Worm (Caenorhabditis elegans) whole organism, L4 larva: ENCODE results near the gene str-118.

ENCODE experiments used
- ctbp-1 ChIP-seq: fragments of 200-800 bp; sonication (Bioruptor generic); IDR thresholded peaks from 2 replicates; pipeline ENCODE4 v1.3.6; 2022; ENCODE audit warnings: missing genetic modification reagents, missing genetic modification characterization, missing compliant biosample characterization
- daf-12 ChIP-seq: fragments of 150-350 bp; optimal IDR thresholded peaks from 2 replicates; lab custom pipeline; 2014; ENCODE audit warnings: missing biosample characterization, missing genetic modification reagents, missing genetic modification characterization
- egl-27 ChIP-seq: sonication (generic microtip); optimal IDR thresholded peaks from 3 replicates; lab custom pipeline; 2017; ENCODE audit warnings: missing biosample characterization, missing genetic modification reagents, missing genetic modification characterization
- hif-1 ChIP-seq, 2 experiments: sonication (generic microtip); optimal IDR thresholded peaks; 2 replicates each; lab custom pipeline; 2016 to 2017; ENCODE audit warnings: missing compliant biosample characterization in 2 of 2, missing genetic modification characterization in 2 of 2, missing genetic modification reagents in 2 of 2, missing genotype in 2 of 2, mild to moderate bottlenecking in 1 of 2
- lin-39 ChIP-seq: fragments of 150-350 bp; optimal IDR thresholded peaks from 2 replicates; lab custom pipeline; 2014; ENCODE audit warnings: missing biosample characterization, missing genetic modification reagents, missing genetic modification characterization
- mdl-1 ChIP-seq, 2 experiments: fragments of 150-350 bp in 1 of 2; sonication (generic microtip) in 1 of 2; optimal IDR thresholded peaks; 2 replicates each; lab custom pipeline; 2014 to 2017; ENCODE audit warnings: missing biosample characterization in 2 of 2, missing genetic modification characterization in 2 of 2
- mdt-29 ChIP-seq: fragments of 200-800 bp; sonication (Bioruptor generic); IDR thresholded peaks from 2 replicates; pipeline ENCODE4 v1.3.6; 2022; ENCODE audit warnings: missing genetic modification reagents, missing genetic modification characterization, missing compliant biosample characterization
- nhr-237 ChIP-seq: sonication (generic microtip); optimal IDR thresholded peaks from 2 replicates; lab custom pipeline; 2017; ENCODE audit warnings: missing biosample characterization, missing genetic modification characterization
- nhr-28 ChIP-seq: fragments of 150-350 bp; optimal IDR thresholded peaks from 2 replicates; lab custom pipeline; 2014; ENCODE audit warnings: missing biosample characterization, missing genetic modification characterization
- pqm-1 ChIP-seq: sonication (generic microtip); optimal IDR thresholded peaks from 2 replicates; lab custom pipeline; 2017; ENCODE audit warnings: missing biosample characterization, missing genetic modification characterization
- snpc-4 ChIP-seq: fragments of 150-350 bp; optimal IDR thresholded peaks from 2 replicates; lab custom pipeline; 2014; ENCODE audit warnings: missing biosample characterization, missing genetic modification characterization
- unc-62 ChIP-seq, 3 experiments: fragments of 150-350 bp in 1 of 3; sonication (generic microtip); optimal IDR thresholded peaks in 2 of 3; peaks in 1 of 3; 1 replicate in 1 of 3; 2 replicates in 2 of 3; lab custom pipeline; 2014 to 2017; ENCODE audit warnings: missing biosample characterization in 3 of 3, missing genetic modification characterization in 3 of 3, missing genetic modification reagents in 3 of 3, missing genotype in 1 of 3
- ztf-7 ChIP-seq: fragments of 150-350 bp; optimal IDR thresholded peaks from 2 replicates; lab custom pipeline; 2014; ENCODE audit warnings: missing biosample characterization, missing genetic modification characterization

- TF ChIP-seq nhr-28 (peak; percentile 49), mdt-29 (GFP tag; lab: Robert Waterston, UW) (no peak), ctbp-1 (GFP tag; lab: Robert Waterston, UW) (peak; percentile 50; the same call in 1 of the 2 replicates), unc-62 (GFP tag; optimal IDR thresholded peaks at IDR 0.05 in 1 of 2; lab: Kevin White, UChicago) (peak in 1 of 2 experiments; percentile 97), unc-62 (tag; optimal IDR thresholded peaks at IDR 0.05; lab: Kevin White, UChicago) (no peak), lin-39 (tag; lab: Kevin White, UChicago) (no peak), snpc-4 (tag; lab: Kevin White, UChicago) (no peak), pqm-1 (tag; lab: Kevin White, UChicago) (no peak), daf-12 (tag; lab: Kevin White, UChicago) (no peak), nhr-237 (tag; lab: Kevin White, UChicago) (no peak), egl-27 (tag; lab: Kevin White, UChicago) (no peak), hif-1 (tag; optimal IDR thresholded peaks at IDR 0.05; lab: Kevin White, UChicago) (peak in 1 of 2 experiments; percentile 47), mdl-1 (tag; optimal IDR thresholded peaks at IDR 0.05; lab: Kevin White, UChicago) (peak; percentile 45 to 65), ztf-7 (tag; lab: Kevin White, UChicago) (no peak)
Observed at ce11 chrV:10042254-10042653, 9.7 kb upstream of the str-118 start.
